Worm (Caenorhabditis elegans) whole organism, late embryonic: ENCODE results near the gene F22E5.21.

Experiments used
- F13H6.1 ChIP-seq: sonication (generic microtip); optimal IDR thresholded peaks from 2 replicates; lab custom pipeline; 2016; ENCODE audit warnings: missing genetic modification characterization, missing compliant biosample characterization
- ceh-30 ChIP-seq: fragments of 150-350 bp; optimal IDR thresholded peaks from 2 replicates; lab custom pipeline; 2014; ENCODE audit warnings: missing biosample characterization, missing genetic modification characterization
- ceh-48 ChIP-seq: sonication (generic microtip); optimal IDR thresholded peaks from 2 replicates; lab custom pipeline; 2016; ENCODE audit warnings: missing genetic modification characterization, inconsistent platforms, missing compliant biosample characterization
- nhr-11 ChIP-seq: fragments of 150-350 bp; optimal IDR thresholded peaks from 2 replicates; lab custom pipeline; 2014; ENCODE audit warnings: missing biosample characterization, missing genetic modification characterization
- pqm-1 ChIP-seq: sonication (generic microtip); optimal IDR thresholded peaks from 2 replicates; lab custom pipeline; 2016; ENCODE audit warnings: missing genetic modification characterization, missing compliant biosample characterization
- zip-5 ChIP-seq: sonication (generic microtip); optimal IDR thresholded peaks from 2 replicates; lab custom pipeline; 2016; ENCODE audit warnings: missing genetic modification characterization, missing compliant biosample characterization

- TF ChIP-seq ceh-48 (no peak), zip-5 (no peak), pqm-1 (no peak), ceh-30 (tag; lab: Kevin White, UChicago) (no peak), nhr-11 (no peak), F13H6.1 (tag; lab: Kevin White, UChicago) (no peak)
Observed at ce11 chrII:2640982-2641381, 3.7 kb upstream of the F22E5.21 start, which contains the start of gene F22E5.23.
